Fruit fly (Drosophila melanogaster): ENCODE results near the gene SF2.

DNA sequence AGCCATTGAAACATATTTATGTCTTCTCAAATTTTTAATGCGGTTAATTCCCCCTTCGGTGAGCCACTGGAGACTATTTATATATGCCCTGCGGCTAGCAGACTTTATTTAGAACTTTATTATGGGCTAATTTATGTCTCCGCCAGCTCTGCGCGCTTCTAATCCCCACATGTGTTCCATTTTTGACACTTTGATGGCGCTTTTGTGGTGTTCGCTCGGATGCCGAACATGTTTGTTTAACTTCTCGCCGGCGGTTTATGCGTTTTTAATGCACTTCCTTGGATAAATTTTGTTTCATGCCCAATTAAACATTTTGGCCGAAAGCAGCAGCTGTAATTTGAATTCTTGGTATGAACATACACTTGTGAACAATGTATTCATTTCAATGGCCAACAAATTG, 12.0 kb downstream of the SF2 start:
- no peak for TF ChIP-seq CG8301 (tag; optimal IDR thresholded peaks at IDR 0.05)
- TF ChIP-seq rn (GFP tag; IDR thresholded peaks at IDR 0.05), result no peak
- no peak for TF ChIP-seq fd96Ca (GFP tag; IDR thresholded peaks at IDR 0.05)
